Worm (Caenorhabditis elegans) whole organism, late embryonic: ENCODE results near the gene B0496.2.

Experiments used
- C08G9.2 ChIP-seq: sonication (generic microtip); optimal IDR thresholded peaks from 2 replicates; lab custom pipeline; 2016; ENCODE audit warnings: mild to moderate bottlenecking, missing genetic modification characterization, moderate library complexity, missing compliant biosample characterization
- F13H6.1 ChIP-seq: sonication (generic microtip); optimal IDR thresholded peaks from 2 replicates; lab custom pipeline; 2016; ENCODE audit warnings: missing genetic modification characterization, missing compliant biosample characterization
- ahr-1 ChIP-seq: sonication (generic microtip); optimal IDR thresholded peaks from 2 replicates; lab custom pipeline; 2016; ENCODE audit warnings: missing genetic modification characterization, missing compliant biosample characterization
- ceh-14 ChIP-seq: sonication (generic microtip); optimal IDR thresholded peaks from 2 replicates; lab custom pipeline; 2016; ENCODE audit warnings: missing genotype, missing genetic modification characterization, missing compliant biosample characterization
- ceh-18 ChIP-seq: sonication (generic microtip); optimal IDR thresholded peaks from 2 replicates; lab custom pipeline; 2016; ENCODE audit warnings: missing genetic modification characterization, missing compliant biosample characterization
- ceh-22 ChIP-seq: sonication (generic microtip); optimal IDR thresholded peaks from 2 replicates; lab custom pipeline; 2017; ENCODE audit warnings: missing biosample characterization, missing genetic modification characterization
- ceh-30 ChIP-seq: fragments of 150-350 bp; optimal IDR thresholded peaks from 2 replicates; lab custom pipeline; 2014; ENCODE audit warnings: missing biosample characterization, missing genetic modification characterization
- ceh-31 ChIP-seq: sonication (generic microtip); optimal IDR thresholded peaks from 2 replicates; lab custom pipeline; 2016; ENCODE audit warnings: missing genetic modification characterization, missing compliant biosample characterization
- ceh-48 ChIP-seq: sonication (generic microtip); optimal IDR thresholded peaks from 2 replicates; lab custom pipeline; 2016; ENCODE audit warnings: missing genetic modification characterization, inconsistent platforms, missing compliant biosample characterization
- ceh-6 ChIP-seq: fragments of 200-800 bp; sonication (Bioruptor generic); optimal IDR thresholded peaks from 2 replicates; lab custom pipeline; 2018; ENCODE audit warnings: mild to moderate bottlenecking, missing genetic modification characterization, missing compliant biosample characterization
- dmd-4 ChIP-seq: sonication (generic microtip); optimal IDR thresholded peaks from 2 replicates; lab custom pipeline; 2016; ENCODE audit warnings: borderline replicate concordance, missing genetic modification characterization, missing compliant biosample characterization
- dve-1 ChIP-seq: sonication (generic microtip); optimal IDR thresholded peaks from 2 replicates; lab custom pipeline; 2017; ENCODE audit warnings: antibody characterized with exemption, mild to moderate bottlenecking, missing genetic modification characterization, missing compliant biosample characterization
- elt-2 ChIP-seq: sonication (generic microtip); optimal IDR thresholded peaks from 2 replicates; lab custom pipeline; 2016; ENCODE audit warnings: missing genetic modification reagents, missing genetic modification characterization, missing compliant biosample characterization
- elt-4 ChIP-seq: sonication (generic microtip); optimal IDR thresholded peaks from 2 replicates; lab custom pipeline; 2016; ENCODE audit warnings: missing genetic modification characterization, missing compliant biosample characterization
- ets-4 ChIP-seq: sonication (generic microtip); optimal IDR thresholded peaks from 2 replicates; lab custom pipeline; 2016; ENCODE audit warnings: missing genetic modification characterization, missing compliant biosample characterization
- eyg-1 ChIP-seq: sonication (generic microtip); optimal IDR thresholded peaks from 2 replicates; lab custom pipeline; 2016; ENCODE audit warnings: missing genotype, missing genetic modification characterization, missing compliant biosample characterization
- fkh-6 ChIP-seq: sonication (generic microtip); optimal IDR thresholded peaks from 2 replicates; lab custom pipeline; 2016; ENCODE audit warnings: missing genetic modification characterization, missing compliant biosample characterization
- gmeb-2 ChIP-seq: sonication (generic microtip); optimal IDR thresholded peaks from 2 replicates; lab custom pipeline; 2016; ENCODE audit warnings: missing genetic modification characterization, inconsistent platforms, missing compliant biosample characterization
- hlh-30 ChIP-seq: sonication (generic microtip); optimal IDR thresholded peaks from 2 replicates; lab custom pipeline; 2017; ENCODE audit warnings: antibody characterized with exemption, missing genetic modification characterization, missing compliant biosample characterization; ENCODE audit not compliant: insufficient read depth
- lin-11 ChIP-seq: fragments of 200-800 bp; sonication (Bioruptor generic); optimal IDR thresholded peaks from 2 replicates; lab custom pipeline; 2018; ENCODE audit warnings: mild to moderate bottlenecking, missing genetic modification characterization, missing compliant biosample characterization
- madf-2 ChIP-seq: sonication (generic microtip); optimal IDR thresholded peaks from 2 replicates; lab custom pipeline; 2017; ENCODE audit warnings: missing genetic modification characterization, missing compliant biosample characterization
- nfya-1 ChIP-seq: sonication (generic microtip); optimal IDR thresholded peaks from 2 replicates; lab custom pipeline; 2017; ENCODE audit warnings: missing genetic modification characterization, mild to moderate bottlenecking, missing compliant biosample characterization, antibody characterized with exemption, moderate library complexity
- nhr-232 ChIP-seq: sonication (generic microtip); optimal IDR thresholded peaks from 2 replicates; lab custom pipeline; 2016; ENCODE audit warnings: missing genetic modification characterization, missing compliant biosample characterization
- npax-4 ChIP-seq: sonication (generic microtip); optimal IDR thresholded peaks from 2 replicates; lab custom pipeline; 2016; ENCODE audit warnings: missing genetic modification characterization, missing compliant biosample characterization
- pat-9 ChIP-seq: fragments of 200-800 bp; sonication (Bioruptor generic); optimal IDR thresholded peaks from 2 replicates; lab custom pipeline; 2018; ENCODE audit warnings: mild to moderate bottlenecking, missing genetic modification characterization, moderate library complexity, missing compliant biosample characterization
- pha-2 ChIP-seq: sonication (generic microtip); optimal IDR thresholded peaks from 2 replicates; lab custom pipeline; 2017; ENCODE audit warnings: mild to moderate bottlenecking, missing genetic modification characterization, missing compliant biosample characterization
- pha-4 ChIP-seq: fragments of 150-350 bp; optimal IDR thresholded peaks from 2 replicates; lab custom pipeline; 2018; ENCODE audit warnings: missing biosample characterization, missing genetic modification reagents, missing genetic modification characterization
- pqm-1 ChIP-seq: sonication (generic microtip); optimal IDR thresholded peaks from 2 replicates; lab custom pipeline; 2016; ENCODE audit warnings: missing genetic modification characterization, missing compliant biosample characterization
- ref-2 ChIP-seq: sonication (generic microtip); optimal IDR thresholded peaks from 2 replicates; lab custom pipeline; 2016; ENCODE audit warnings: missing genetic modification characterization, missing compliant biosample characterization
- rnt-1 ChIP-seq: sonication (generic microtip); optimal IDR thresholded peaks from 2 replicates; lab custom pipeline; 2016; ENCODE audit warnings: missing genetic modification characterization, missing compliant biosample characterization
- sdc-2 ChIP-seq: sonication (generic microtip); optimal IDR thresholded peaks from 2 replicates; lab custom pipeline; 2016; ENCODE audit warnings: missing genotype, missing genetic modification characterization, missing compliant biosample characterization
- unc-42 ChIP-seq: sonication (generic microtip); optimal IDR thresholded peaks from 2 replicates; lab custom pipeline; 2016; ENCODE audit warnings: missing genotype, missing genetic modification characterization, missing compliant biosample characterization
- unc-55 ChIP-seq: sonication (generic microtip); optimal IDR thresholded peaks from 2 replicates; lab custom pipeline; 2017; ENCODE audit warnings: missing biosample characterization, missing genetic modification reagents, missing genetic modification characterization
- ztf-16 ChIP-seq: sonication (generic microtip); optimal IDR thresholded peaks from 2 replicates; lab custom pipeline; 2017; ENCODE audit warnings: missing genetic modification characterization, missing compliant biosample characterization

Gene B0496.2

ce11 chrIV:7413573-7413972, 34.1 kb upstream of the B0496.2 start:
- TF ChIP-seq ztf-16 (tag; lab: Kevin White, UChicago) (no peak), ceh-48 (tag; lab: Kevin White, UChicago) (no peak), eyg-1 (tag; lab: Kevin White, UChicago) (no peak), elt-4 (tag; lab: Kevin White, UChicago) (no peak), ets-4 (tag; lab: Kevin White, UChicago) (no peak)

- peak; percentile 13 for TF ChIP-seq ceh-31
- no peak for TF ChIP-seq nhr-232 (tag; lab: Kevin White, UChicago)
- no peak for TF ChIP-seq ref-2
- TF ChIP-seq unc-42 (tag; lab: Kevin White, UChicago), result peak; percentile 79
- no peak for TF ChIP-seq sdc-2 (tag; lab: Kevin White, UChicago)
- no peak for TF ChIP-seq hlh-30 (tag; lab: Kevin White, UChicago)
Observed at ce11 chrIV:7414163-7414562, 33.5 kb upstream of the B0496.2 start.

- TF ChIP-seq C08G9.2 (tag; lab: Kevin White, UChicago), result no peak
- no peak for TF ChIP-seq pha-4 (tag; lab: Kevin White, UChicago)
- TF ChIP-seq ceh-48 (tag; lab: Kevin White, UChicago), result no peak
- no peak for TF ChIP-seq elt-2 (tag; lab: Kevin White, UChicago)
- no peak for TF ChIP-seq ceh-6 (GFP tag; lab: Kevin White, UChicago)
- no peak for TF ChIP-seq nfya-1 (tag; lab: Kevin White, UChicago)
- TF ChIP-seq lin-11, result no peak
- no peak for TF ChIP-seq ceh-14 (tag; lab: Kevin White, UChicago)
- no peak for TF ChIP-seq dmd-4
- TF ChIP-seq fkh-6 (tag; lab: Kevin White, UChicago), result no peak
- no peak for TF ChIP-seq gmeb-2 (tag; lab: Kevin White, UChicago)
- TF ChIP-seq, all 69 proteins: peak for 0
Observed at ce11 chrIV:7418818-7419217, 28.8 kb upstream of the B0496.2 start, which contains the start of gene B0496.6. Gene B0496.6, plus strand, starts transcription at chrIV:7419118.

- TF ChIP-seq madf-2, result no peak
Observed at ce11 chrIV:7420913-7421312, 26.7 kb upstream of the B0496.2 start, which contains the start of gene srtx-1. Gene srtx-1, plus strand, starts transcription at chrIV:7421213.

ce11 chrIV:7424198-7424597, 23.5 kb upstream of the B0496.2 start, which contains the start of gene unc-82:
Gene unc-82, plus strand, starts transcription at chrIV:7424498.
- no peak for TF ChIP-seq ceh-48 (tag; lab: Kevin White, UChicago)
- no peak for TF ChIP-seq ceh-22
- no peak for TF ChIP-seq ceh-31
- TF ChIP-seq ceh-30 (tag; lab: Kevin White, UChicago), result no peak
- no peak for TF ChIP-seq unc-42 (tag; lab: Kevin White, UChicago)
- no peak for TF ChIP-seq ztf-16 (tag; lab: Kevin White, UChicago)
- TF ChIP-seq pha-2 (tag; lab: Kevin White, UChicago), result no peak
- TF ChIP-seq ref-2, result no peak
- no peak for TF ChIP-seq pqm-1 (tag; lab: Kevin White, UChicago)
- no peak for TF ChIP-seq madf-2
- no peak for TF ChIP-seq eyg-1 (tag; lab: Kevin White, UChicago)

ce11 chrIV:7426055-7426454, 21.6 kb upstream of the B0496.2 start:
- TF ChIP-seq ahr-1 (tag; lab: Kevin White, UChicago) (no peak), ceh-18 (peak; percentile 87), rnt-1 (tag; lab: Kevin White, UChicago) (peak; percentile 51), unc-55 (GFP tag; lab: Kevin White, UChicago) (peak; percentile 73)

ce11 chrIV:7428347-7428746, 19.3 kb upstream of the B0496.2 start:
- TF ChIP-seq ztf-16 (tag; lab: Kevin White, UChicago) (no peak), unc-42 (tag; lab: Kevin White, UChicago) (no peak), pat-9 (no peak), npax-4 (tag; lab: Kevin White, UChicago) (no peak), dve-1 (tag; lab: Kevin White, UChicago) (no peak), unc-55 (GFP tag; lab: Kevin White, UChicago) (no peak), pha-4 (tag; lab: Kevin White, UChicago) (no peak), F13H6.1 (tag; lab: Kevin White, UChicago) (no peak)
